Fruit fly (Drosophila melanogaster): ENCODE measurements around the gene pum.

The pum gene

dm6 chr3R:9053021-9053420, 184.5 kb downstream of the pum start (continued):
- TF ChIP-seq CG30431 (GFP tag; optimal IDR thresholded peaks at IDR 0.05) (no peak), CG11247 (GFP tag; IDR thresholded peaks at IDR 0.05) (no peak), CG17568 (GFP tag; optimal IDR thresholded peaks at IDR 0.05) (no peak), chif (GFP tag; optimal IDR thresholded peaks at IDR 0.05) (peak; percentile 8 to 31), Hr51 (GFP tag; optimal IDR thresholded peaks at IDR 0.05) (peak; percentile 19 to 64), zen2 (GFP tag; IDR thresholded peaks at IDR 0.05; ENCODE audit: partially characterized antibody) (no peak), Xbp1 (GFP tag; optimal IDR thresholded peaks at IDR 0.05) (peak; percentile 38), peb (GFP tag; IDR thresholded peaks at IDR 0.05) (no peak), CG32767 (GFP tag; IDR thresholded peaks at IDR 0.05) (no peak), CG16813 (GFP tag; IDR thresholded peaks at IDR 0.05; ENCODE audit: partially characterized antibody) (no peak), CrebB (tag; optimal IDR thresholded peaks at IDR 0.05) (peak; percentile 74), mirr (GFP tag; optimal IDR thresholded peaks at IDR 0.05) (peak; percentile 80), ind (GFP tag; optimal IDR thresholded peaks at IDR 0.05) (peak; percentile 46), pfk (GFP tag; optimal IDR thresholded peaks at IDR 0.05) (peak; percentile 53), slou (GFP tag; optimal IDR thresholded peaks at IDR 0.05) (no peak), C15 (GFP tag; IDR thresholded peaks at IDR 0.05) (no peak), CG42726 (GFP tag; IDR thresholded peaks at IDR 0.05; ENCODE audit: partially characterized antibody) (no peak), CG10366 (GFP tag; IDR thresholded peaks at IDR 0.05) (no peak), dan (GFP tag; IDR thresholded peaks at IDR 0.05) (no peak), bowl (GFP tag; IDR thresholded peaks at IDR 0.05) (no peak), esg (GFP tag; conservative IDR thresholded peaks at IDR 0.05) (no peak), bsh (GFP tag; optimal IDR thresholded peaks at IDR 0.05) (peak; percentile 51 to 66), gsb-n (tag; optimal IDR thresholded peaks at IDR 0.05) (no peak), sens (GFP tag) (peak; percentile 88), oc (tag; optimal IDR thresholded peaks at IDR 0.05) (peak; percentile 43), ham (GFP tag; IDR thresholded peaks at IDR 0.05) (no peak), Aef1 (GFP tag; IDR thresholded peaks at IDR 0.05) (no peak), CG14441 (GFP tag; IDR thresholded peaks at IDR 0.05) (no peak), CG7556 (GFP tag; optimal IDR thresholded peaks at IDR 0.05) (peak; percentile 28), tna (GFP tag; IDR thresholded peaks at IDR 0.05; ENCODE audit: partially characterized antibody) (no peak), CG9797 (GFP tag; optimal IDR thresholded peaks at IDR 0.05) (no peak), jigr1 (GFP tag; IDR thresholded peaks at IDR 0.05) (no peak), CG9215 (GFP tag; IDR thresholded peaks at IDR 0.05) (no peak), MBD-R2 (GFP tag; IDR thresholded peaks at IDR 0.05) (no peak), CG31388 (GFP tag; optimal IDR thresholded peaks at IDR 0.05) (no peak), sob (GFP tag; IDR thresholded peaks at IDR 0.05) (no peak), HLHmδ (GFP tag; optimal IDR thresholded peaks at IDR 0.05) (peak; percentile 92)

dm6 chr3R:9051937-9052680, 185.4 kb downstream of the pum start, which contains the start of gene Kdm2:
Gene Kdm2 (plus strand): TSS chr3R:9052495.
- TF ChIP-seq CG13775 (GFP tag; optimal IDR thresholded peaks at IDR 0.05) (no peak), CG12769 (tag; optimal IDR thresholded peaks at IDR 0.05) (no peak), H15 (GFP tag; IDR thresholded peaks at IDR 0.05) (no peak), pho (GFP tag; optimal IDR thresholded peaks at IDR 0.05) (no peak), crp (GFP tag; optimal IDR thresholded peaks at IDR 0.05) (no peak), Meics (GFP tag; optimal IDR thresholded peaks at IDR 0.05) (no peak), Dad (GFP tag; optimal IDR thresholded peaks at IDR 0.05) (no peak), B-H2 (GFP tag; optimal IDR thresholded peaks at IDR 0.05) (peak; percentile 52), odd (GFP tag; optimal IDR thresholded peaks at IDR 0.05) (peak; percentile 40), sens (GFP tag) (peak; percentile 73), MESR4 (GFP tag; optimal IDR thresholded peaks at IDR 0.05) (peak; percentile 74), CG4328 (GFP tag; optimal IDR thresholded peaks at IDR 0.05) (no peak), CG34422 (GFP tag; IDR thresholded peaks at IDR 0.05) (no peak), CG18011 (GFP tag; optimal IDR thresholded peaks at IDR 0.05) (peak; percentile 16), D19A (tag; optimal IDR thresholded peaks at IDR 0.05) (no peak), tgo (GFP tag; IDR thresholded peaks at IDR 0.05) (no peak)
